Fruit fly (Drosophila melanogaster) whole organism, embryonic: ENCODE results near the gene CG7381.

Source experiments
- Asciz ChIP-seq: fragments of 200-800 bp; sonication (Bioruptor generic); optimal IDR thresholded peaks from 2 replicates; lab custom pipeline; 2017; ENCODE audit warnings: missing biosample characterization, mild to moderate bottlenecking, missing genetic modification characterization, missing genetic modification reagents
- Bgb ChIP-seq: fragments of 200-800 bp; sonication (Bioruptor generic); IDR thresholded peaks from 2 replicates; pipeline ENCODE4 v1.3.6; 2022; ENCODE audit warnings: missing biosample characterization, missing genetic modification characterization; ENCODE audit not compliant: partially characterized antibody
- BtbVII ChIP-seq: fragments of 200-800 bp; sonication (Bioruptor generic); optimal IDR thresholded peaks from 3 replicates; lab custom pipeline; 2017; ENCODE audit warnings: missing biosample characterization, mild to moderate bottlenecking, missing genetic modification characterization
- CG10543 ChIP-seq: fragments of 200-800 bp; sonication (Bioruptor generic); optimal IDR thresholded peaks from 3 replicates; lab custom pipeline; 2017; ENCODE audit warnings: missing biosample characterization, mild to moderate bottlenecking, missing genetic modification characterization, moderate library complexity
- CG13123 ChIP-seq: fragments of 200-800 bp; sonication (Bioruptor generic); optimal IDR thresholded peaks from 2 replicates; lab custom pipeline; 2016; ENCODE audit warnings: missing biosample characterization, missing genetic modification characterization
- CG13296 ChIP-seq: fragments of 200-800 bp; sonication (Bioruptor generic); optimal IDR thresholded peaks from 3 replicates; lab custom pipeline; 2018; ENCODE audit warnings: missing biosample characterization, mild to moderate bottlenecking, missing genetic modification characterization
- CG15514 ChIP-seq: fragments of 200-800 bp; sonication (Bioruptor generic); optimal IDR thresholded peaks from 3 replicates; lab custom pipeline; 2017; ENCODE audit warnings: missing biosample characterization, missing genetic modification characterization, mild to moderate bottlenecking, moderate library complexity, missing genetic modification reagents
- CG17359 ChIP-seq: fragments of 200-800 bp; sonication (Bioruptor generic); optimal IDR thresholded peaks from 3 replicates; lab custom pipeline; 2018; ENCODE audit warnings: missing biosample characterization, mild to moderate bottlenecking, missing genetic modification characterization, moderate library complexity
- CG18599 ChIP-seq: fragments of 200-800 bp; sonication (Bioruptor generic); optimal IDR thresholded peaks from 3 replicates; lab custom pipeline; 2017; ENCODE audit warnings: missing biosample characterization, missing genetic modification characterization, mild to moderate bottlenecking, moderate library complexity, missing genetic modification reagents
- CG2875 ChIP-seq: fragments of 200-800 bp; sonication (Bioruptor generic); optimal IDR thresholded peaks from 2 replicates; lab custom pipeline; 2017; ENCODE audit warnings: missing biosample characterization, mild to moderate bottlenecking, missing genetic modification characterization, missing genetic modification reagents
- CG30403 ChIP-seq: fragments of 200-800 bp; sonication (Bioruptor generic); optimal IDR thresholded peaks from 3 replicates; lab custom pipeline; 2016; ENCODE audit warnings: missing biosample characterization, missing genetic modification characterization
- CG3163 ChIP-seq: fragments of 200-800 bp; sonication (Bioruptor generic); optimal IDR thresholded peaks from 3 replicates; lab custom pipeline; 2016; ENCODE audit warnings: missing biosample characterization, missing genetic modification characterization
- CG33557 ChIP-seq: fragments of 200-800 bp; sonication (Bioruptor generic); optimal IDR thresholded peaks from 2 replicates; lab custom pipeline; 2019; ENCODE audit warnings: missing biosample characterization, mild to moderate bottlenecking, missing genetic modification characterization, moderate library complexity
- CG5953 ChIP-seq: fragments of 200-800 bp; sonication (Bioruptor generic); IDR thresholded peaks from 2 replicates; pipeline ENCODE4 v1.3.6; 2022; ENCODE audit warnings: missing biosample characterization, missing genetic modification characterization
- CG7987 ChIP-seq: fragments of 200-800 bp; sonication (Bioruptor generic); optimal IDR thresholded peaks from 2 replicates; lab custom pipeline; 2018; ENCODE audit warnings: missing biosample characterization, mild to moderate bottlenecking, missing genetic modification characterization, moderate library complexity
- CG8290 ChIP-seq, 3 experiments: fragments of 200-800 bp; sonication (Bioruptor generic); optimal IDR thresholded peaks; 2 replicates each; lab custom pipeline; 2016 to 2019; ENCODE audit warnings: missing biosample characterization in 3 of 3, missing genetic modification characterization in 3 of 3, mild to moderate bottlenecking in 2 of 3, moderate library complexity in 1 of 3
- Chrac-16 ChIP-seq: fragments of 200-800 bp; sonication (Bioruptor generic); optimal IDR thresholded peaks from 3 replicates; lab custom pipeline; 2016; ENCODE audit warnings: missing biosample characterization, missing genetic modification characterization
- D19A ChIP-seq: fragments of 200-800 bp; optimal IDR thresholded peaks from 3 replicates; lab custom pipeline; 2019; ENCODE audit warnings: missing biosample characterization, mild to moderate bottlenecking, missing genetic modification characterization, moderate library complexity
- Dbx ChIP-seq: fragments of 200-800 bp; sonication (Bioruptor generic); IDR thresholded peaks from 3 replicates; pipeline ENCODE4 v1.3.6; 2022; ENCODE audit warnings: missing biosample characterization, missing genetic modification characterization
- Dip3 ChIP-seq: fragments of 200-800 bp; sonication (Bioruptor generic); optimal IDR thresholded peaks from 3 replicates; lab custom pipeline; 2016; ENCODE audit warnings: missing biosample characterization, missing genetic modification characterization
- Ets65A ChIP-seq: fragments of 200-800 bp; sonication (Bioruptor generic); peaks from one replicate; lab custom pipeline; 2016; ENCODE audit warnings: missing biosample characterization, missing genetic modification characterization
- H2.0 ChIP-seq: fragments of 200-800 bp; sonication (Bioruptor generic); IDR thresholded peaks from 2 replicates; pipeline ENCODE4 v1.3.6; 2022; ENCODE audit warnings: missing biosample characterization, missing genetic modification characterization
- HmgZ ChIP-seq: fragments of 200-800 bp; sonication (Bioruptor generic); optimal IDR thresholded peaks from 2 replicates; lab custom pipeline; 2018; ENCODE audit warnings: missing biosample characterization, mild to moderate bottlenecking, missing genetic modification characterization
- Max ChIP-seq: fragments of 200-800 bp; sonication (Bioruptor generic); optimal IDR thresholded peaks from 2 replicates; lab custom pipeline; 2016; ENCODE audit warnings: missing biosample characterization, mild to moderate bottlenecking, missing genetic modification characterization
- Nf-YC ChIP-seq: fragments of 200-800 bp; optimal IDR thresholded peaks from 3 replicates; lab custom pipeline; 2019; ENCODE audit warnings: missing biosample characterization, mild to moderate bottlenecking, missing genetic modification characterization, moderate library complexity
- Pdp1 ChIP-seq, 2 experiments: fragments of 200-800 bp; sonication (Bioruptor generic); optimal IDR thresholded peaks; 3 replicates each; lab custom pipeline; 2016; ENCODE audit warnings: missing biosample characterization in 2 of 2, missing genetic modification characterization in 2 of 2, mild to moderate bottlenecking in 1 of 2, moderate library complexity in 1 of 2
- Scr ChIP-seq: fragments of 200-800 bp; sonication (Bioruptor generic); IDR thresholded peaks from 2 replicates; pipeline ENCODE4 v1.3.6; 2022; ENCODE audit warnings: missing biosample characterization, missing genetic modification characterization; ENCODE audit not compliant: partially characterized antibody
- Tbp ChIP-seq: fragments of >200 bp; optimal IDR thresholded peaks from 2 replicates; lab custom pipeline; 2018; ENCODE audit warnings: missing biosample characterization, missing genetic modification characterization
- Usf ChIP-seq: fragments of 200-800 bp; sonication (Bioruptor generic); optimal IDR thresholded peaks from 2 replicates; lab custom pipeline; 2017; ENCODE audit warnings: missing genotype, missing biosample characterization, missing genetic modification characterization
- Xbp1 ChIP-seq: fragments of 200-800 bp; sonication (Bioruptor generic); optimal IDR thresholded peaks from 3 replicates; lab custom pipeline; 2016; ENCODE audit warnings: missing biosample characterization, mild to moderate bottlenecking, missing genetic modification characterization
- ara ChIP-seq: fragments of 200-800 bp; sonication (Bioruptor generic); IDR thresholded peaks from 2 replicates; pipeline ENCODE4 v1.3.6; 2022; ENCODE audit warnings: missing biosample characterization, missing genetic modification characterization
- dmrt11E ChIP-seq: fragments of 200-800 bp; sonication (Bioruptor generic); optimal IDR thresholded peaks from 3 replicates; lab custom pipeline; 2018; ENCODE audit warnings: missing biosample characterization, mild to moderate bottlenecking, missing genetic modification characterization, moderate library complexity
- dmrt99B ChIP-seq: fragments of 200-800 bp; sonication (Bioruptor generic); optimal IDR thresholded peaks from 2 replicates; lab custom pipeline; 2018; ENCODE audit warnings: missing biosample characterization, mild to moderate bottlenecking, missing genetic modification characterization, moderate library complexity
- eyg ChIP-seq: fragments of 200-800 bp; sonication (Bioruptor generic); optimal IDR thresholded peaks from 3 replicates; lab custom pipeline; 2016; ENCODE audit warnings: missing biosample characterization, missing genetic modification characterization
- fd102C ChIP-seq: fragments of 200-800 bp; sonication (Bioruptor generic); optimal IDR thresholded peaks from 2 replicates; lab custom pipeline; 2018; ENCODE audit warnings: missing biosample characterization, mild to moderate bottlenecking, missing genetic modification characterization, moderate library complexity
- fd96Cb ChIP-seq: fragments of 200-800 bp; sonication (Bioruptor generic); optimal IDR thresholded peaks from 2 replicates; lab custom pipeline; 2018; ENCODE audit warnings: missing biosample characterization, mild to moderate bottlenecking, missing genetic modification characterization, moderate library complexity
- ind ChIP-seq: fragments of 200-800 bp; sonication (Bioruptor generic); optimal IDR thresholded peaks from 3 replicates; lab custom pipeline; 2016; ENCODE audit warnings: missing biosample characterization, missing genetic modification characterization
- lmd ChIP-seq: fragments of 200-800 bp; sonication (Bioruptor generic); IDR thresholded peaks from 2 replicates; pipeline ENCODE4 v1.3.6; 2022; ENCODE audit warnings: missing biosample characterization, missing genetic modification characterization
- oc ChIP-seq: fragments of 200-800 bp; sonication (Bioruptor generic); optimal IDR thresholded peaks from 2 replicates; lab custom pipeline; 2018; ENCODE audit warnings: missing biosample characterization, mild to moderate bottlenecking, missing genetic modification characterization, moderate library complexity
- org-1 ChIP-seq: fragments of 200-800 bp; sonication (Bioruptor generic); optimal IDR thresholded peaks from 2 replicates; lab custom pipeline; 2017; ENCODE audit warnings: missing biosample characterization, missing genetic modification characterization
- pnt ChIP-seq: fragments of 200-800 bp; sonication (Bioruptor generic); optimal IDR thresholded peaks from 3 replicates; lab custom pipeline; 2016; ENCODE audit warnings: missing biosample characterization, missing genetic modification characterization
- pzg ChIP-seq: fragments of 200-800 bp; sonication (Bioruptor generic); optimal IDR thresholded peaks from 3 replicates; lab custom pipeline; 2018; ENCODE audit warnings: missing biosample characterization, mild to moderate bottlenecking, missing genetic modification characterization, moderate library complexity
- sens-2 ChIP-seq: fragments of 200-800 bp; sonication (Bioruptor generic); IDR thresholded peaks from 2 replicates; pipeline ENCODE4 v1.3.6; 2022; ENCODE audit warnings: missing biosample characterization, missing genetic modification characterization
- sna ChIP-seq: fragments of 200-800 bp; sonication (Bioruptor generic); IDR thresholded peaks from 2 replicates; pipeline ENCODE4 v1.3.6; 2022; ENCODE audit warnings: missing biosample characterization, missing genetic modification characterization; ENCODE audit not compliant: partially characterized antibody
- so ChIP-seq: fragments of 200-800 bp; sonication (Bioruptor generic); IDR thresholded peaks from 3 replicates; pipeline ENCODE4 v1.3.6; 2022; ENCODE audit warnings: missing biosample characterization, missing genetic modification characterization
- sug ChIP-seq: fragments of 200-800 bp; optimal IDR thresholded peaks from 2 replicates; lab custom pipeline; 2019; ENCODE audit warnings: missing biosample characterization, mild to moderate bottlenecking, missing genetic modification characterization, moderate library complexity
- tin ChIP-seq: fragments of 200-800 bp; sonication (Bioruptor generic); optimal IDR thresholded peaks from 3 replicates; lab custom pipeline; 2016; ENCODE audit warnings: missing biosample characterization, missing genetic modification characterization

The CG7381 gene

DNA sequence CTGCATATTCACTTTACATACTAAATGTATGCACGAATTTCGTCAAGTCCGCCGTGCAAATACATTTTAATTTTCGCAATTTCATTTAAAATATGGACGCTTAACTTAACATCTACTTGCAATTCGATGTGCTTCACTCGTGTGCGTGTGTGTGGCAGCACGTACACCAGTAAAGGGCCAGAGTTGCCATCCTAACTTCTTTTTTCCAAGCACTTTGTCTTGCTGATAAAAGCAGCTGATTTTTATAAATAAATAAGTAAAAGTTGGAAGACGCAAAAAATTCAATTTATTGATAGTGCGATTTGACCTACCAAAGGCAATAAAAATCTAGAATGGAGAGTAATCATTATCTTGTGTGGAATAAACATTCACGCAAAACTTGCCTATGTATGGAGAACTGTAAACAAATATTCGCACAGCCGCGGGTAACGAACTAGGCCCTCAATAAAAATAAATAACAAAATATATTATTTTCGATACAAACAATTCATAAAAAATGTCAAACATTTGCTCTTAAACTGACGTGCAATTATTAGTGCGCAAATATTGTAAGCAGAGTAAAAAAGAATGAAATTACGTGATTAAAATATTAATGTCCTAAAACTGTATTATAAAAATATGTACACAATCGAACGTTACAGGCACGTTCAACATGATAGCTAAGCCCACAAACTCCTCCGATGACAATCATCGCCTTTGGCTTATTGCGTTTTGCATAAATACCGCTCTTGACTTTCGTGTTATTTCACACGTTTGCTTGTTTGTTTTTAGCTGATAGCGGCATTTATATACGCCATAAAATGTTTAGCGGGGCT lies 5.1 kb upstream of the CG7381 start (continued):
- peak; percentile 86 for TF ChIP-seq so (GFP tag; lab: Robert Waterston, UW)
- peak; percentile 81 for TF ChIP-seq sug (tag; lab: Kevin White, UChicago)
- TF ChIP-seq sna (GFP tag; lab: Robert Waterston, UW) = 0 out of 2 replicates have a peak, but pooled peaks have one; percentile 13
- TF ChIP-seq oc (tag; lab: Kevin White, UChicago) = peak; percentile 40
- TF ChIP-seq Max (GFP tag; lab: Kevin White, UChicago) = peak; percentile 47
- no peak; the same call in 1 of the 2 replicates for TF ChIP-seq Bgb
- no peak for TF ChIP-seq Tbp (GFP tag; lab: Kevin White, UChicago)
- no peak for TF ChIP-seq pnt (GFP tag; lab: Kevin White, UChicago)
- TF ChIP-seq dmrt99B (tag; lab: Kevin White, UChicago) = peak; percentile 72
- no peak for TF ChIP-seq fd102C
- TF ChIP-seq CG5953 (GFP tag; lab: Robert Waterston, UW) = no peak
- no peak for TF ChIP-seq Dbx (GFP tag; lab: Robert Waterston, UW)
- peak; percentile 69 for TF ChIP-seq Xbp1 (GFP tag; lab: Kevin White, UChicago)
- TF ChIP-seq Scr (GFP tag; lab: Robert Waterston, UW) = peak; percentile 17; the same call in 1 of the 2 replicates
- TF ChIP-seq ara = peak; percentile 68; the same call in 1 of the 2 replicates
- peak; percentile 79 for TF ChIP-seq CG13296 (GFP tag; lab: Kevin White, UChicago)
- no peak for TF ChIP-seq H2.0 (GFP tag; lab: Robert Waterston, UW)
- TF ChIP-seq D19A (tag; lab: Kevin White, UChicago) = peak; percentile 54
- peak; percentile 59 for TF ChIP-seq CG15514 (GFP tag; lab: Kevin White, UChicago)
- TF ChIP-seq tin (GFP tag; lab: Kevin White, UChicago) = peak; percentile 32
- no peak for TF ChIP-seq eyg
- TF ChIP-seq Usf (GFP tag; lab: Kevin White, UChicago) = peak; percentile 60
- peak; percentile 42 for TF ChIP-seq BtbVII (GFP tag; lab: Kevin White, UChicago)
- TF ChIP-seq dmrt11E (tag; lab: Kevin White, UChicago) = peak; percentile 53
- peak; percentile 73 for TF ChIP-seq CG10543 (GFP tag; lab: Kevin White, UChicago)
- TF ChIP-seq Nf-YC (tag; lab: Kevin White, UChicago) = peak; percentile 55
- peak in 1 of 2 experiments; percentile 4 for TF ChIP-seq Pdp1 (GFP tag; optimal IDR thresholded peaks at IDR 0.05; lab: Kevin White, UChicago)
- no peak for TF ChIP-seq CG3163 (GFP tag; lab: Kevin White, UChicago)
- TF ChIP-seq Dip3 = peak; percentile 44
- TF ChIP-seq CG18599 (GFP tag; lab: Kevin White, UChicago) = peak; percentile 81
- TF ChIP-seq CG33557 (GFP tag; lab: Kevin White, UChicago) = no peak
- TF ChIP-seq CG7987 (GFP tag; lab: Kevin White, UChicago) = no peak
- peak; percentile 43 for TF ChIP-seq org-1
- TF ChIP-seq CG8290 (GFP tag; optimal IDR thresholded peaks at IDR 0.05; lab: Kevin White, UChicago) = no peak
- TF ChIP-seq CG8290 (tag; optimal IDR thresholded peaks at IDR 0.05; lab: Kevin White, UChicago) = peak in 1 of 2 experiments; percentile 60
- TF ChIP-seq Asciz (GFP tag; lab: Kevin White, UChicago) = peak; percentile 42
- TF ChIP-seq fd96Cb = peak; percentile 60
- no peak for TF ChIP-seq CG2875 (GFP tag; lab: Kevin White, UChicago)
- TF ChIP-seq CG13123 (GFP tag; lab: Kevin White, UChicago) = no peak
- TF ChIP-seq sens-2 (GFP tag; lab: Robert Waterston, UW) = 0 out of 2 replicates have a peak, but pooled peaks have one; percentile 7
- peak; percentile 39 for TF ChIP-seq Chrac-16 (GFP tag; lab: Kevin White, UChicago)
- TF ChIP-seq Ets65A (GFP tag; lab: Kevin White, UChicago) = peak; percentile 89
- TF ChIP-seq ind (GFP tag; lab: Kevin White, UChicago) = peak; percentile 65
- peak; percentile 64 for TF ChIP-seq HmgZ (tag; lab: Kevin White, UChicago)
- TF ChIP-seq pzg (GFP tag; lab: Kevin White, UChicago) = no peak
- TF ChIP-seq CG30403 (GFP tag; lab: Kevin White, UChicago) = peak; percentile 64
- TF ChIP-seq lmd = peak; percentile 65; the same call in 1 of the 2 replicates
- TF ChIP-seq CG17359 (tag; lab: Kevin White, UChicago) = peak; percentile 65
